2 worm cellular contexts compared by ENCODE assay signal in genomic region chrII:8561227-8561626, ce11.
TF ChIP-seq lines count a peak whose summit lies in the region.

Gene iff-2, minus strand, starts transcription at chrII:8561367.

TF ChIP-seq in whole organism, L1 larva, 84 proteins besides CTCF, POLR2A, EP300 and RAD21 (continued from another document):
- TF ChIP-seq rnt-1 (tag; optimal IDR thresholded peaks at IDR 0.05; lab: Kevin White, UChicago) (peak; percentile 98), ceh-90 (tag; optimal IDR thresholded peaks at IDR 0.05; lab: Kevin White, UChicago) (peak; percentile 9), egl-13 (tag; optimal IDR thresholded peaks at IDR 0.05; lab: Kevin White, UChicago) (peak; percentile 98), nhr-84 (tag; optimal IDR thresholded peaks at IDR 0.05; lab: Kevin White, UChicago) (no peak), ces-1 (GFP tag; optimal IDR thresholded peaks at IDR 0.05; lab: Kevin White, UChicago) (no peak), alr-1 (tag; optimal IDR thresholded peaks at IDR 0.05; lab: Kevin White, UChicago; ENCODE audit: borderline replicate concordance) (no peak), nhr-76 (tag; optimal IDR thresholded peaks at IDR 0.05; lab: Kevin White, UChicago) (peak; percentile 86), nhr-77 (tag; optimal IDR thresholded peaks at IDR 0.05; lab: Kevin White, UChicago) (peak; percentile 100), nhr-20 (tag; optimal IDR thresholded peaks at IDR 0.05; lab: Kevin White, UChicago) (peak; percentile 100), lsy-2 (tag; optimal IDR thresholded peaks at IDR 0.05; lab: Kevin White, UChicago) (peak; percentile 98), vab-15 (tag; optimal IDR thresholded peaks at IDR 0.05; lab: Kevin White, UChicago) (peak; percentile 99), fkh-8 (tag; optimal IDR thresholded peaks at IDR 0.05; lab: Kevin White, UChicago) (peak; percentile 100), isw-1 (GFP tag; IDR thresholded peaks at IDR 0.05; lab: Robert Waterston, UW) (peak; percentile 99), mdl-1 (tag; optimal IDR thresholded peaks at IDR 0.05; lab: Kevin White, UChicago) (peak; percentile 90 to 100), xbp-1 (tag; optimal IDR thresholded peaks at IDR 0.05; lab: Kevin White, UChicago) (peak; percentile 99), pag-3 (tag; optimal IDR thresholded peaks at IDR 0.05; lab: Kevin White, UChicago; ENCODE audit: borderline replicate concordance, insufficient read depth) (peak; percentile 69), nhr-90 (tag; optimal IDR thresholded peaks at IDR 0.05; lab: Kevin White, UChicago; ENCODE audit: poor library complexity) (peak; percentile 99), nhr-71 (tag; optimal IDR thresholded peaks at IDR 0.05; lab: Kevin White, UChicago) (peak; percentile 100), elt-3 (tag; optimal IDR thresholded peaks at IDR 0.05; lab: Kevin White, UChicago) (peak; percentile 100), ztf-11 (tag; optimal IDR thresholded peaks at IDR 0.05; lab: Kevin White, UChicago) (peak in 1 of 2 experiments; percentile 96), unc-130 (tag; optimal IDR thresholded peaks at IDR 0.05; lab: Kevin White, UChicago) (peak; percentile 99), nhr-11 (tag; optimal IDR thresholded peaks at IDR 0.05; lab: Kevin White, UChicago) (peak; percentile 93), lin-13 (GFP tag; optimal IDR thresholded peaks at IDR 0.05; lab: Kevin White, UChicago) (peak; percentile 100), mab-9 (GFP tag; IDR thresholded peaks at IDR 0.05; lab: Robert Waterston, UW) (peak; percentile 92)

TF ChIP-seq in whole organism, young adult, 124 proteins besides CTCF, POLR2A, EP300 and RAD21 (continued from another document):
- peak; percentile 36 for TF ChIP-seq akir-1 (GFP tag; optimal IDR thresholded peaks at IDR 0.05; lab: Kevin White, UChicago)
- no peak for TF ChIP-seq F49E8.2 (tag; optimal IDR thresholded peaks at IDR 0.05; lab: Kevin White, UChicago; ENCODE audit: insufficient read depth)
- 0 out of 2 replicates have a peak, but pooled peaks have one; percentile 53 for TF ChIP-seq hsf-1 (GFP tag; IDR thresholded peaks at IDR 0.05; lab: Robert Waterston, UW)
- peak; percentile 45; the same call in 1 of the 2 replicates for TF ChIP-seq aptf-2 (GFP tag; conservative IDR thresholded peaks at IDR 0.05; lab: Robert Waterston, UW)
- peak; percentile 99 for TF ChIP-seq let-607 (tag; optimal IDR thresholded peaks at IDR 0.05; lab: Kevin White, UChicago)
- TF ChIP-seq nhr-179 (tag; optimal IDR thresholded peaks at IDR 0.05; lab: Kevin White, UChicago) = no peak
- TF ChIP-seq snpc-1.1 (tag; optimal IDR thresholded peaks at IDR 0.05; lab: Kevin White, UChicago; ENCODE audit: insufficient read depth) = peak; percentile 14
- peak; percentile 93 for TF ChIP-seq repo-1 (tag; optimal IDR thresholded peaks at IDR 0.05; lab: Kevin White, UChicago)
- peak; percentile 95 for TF ChIP-seq nhr-90 (tag; optimal IDR thresholded peaks at IDR 0.05; lab: Kevin White, UChicago)
- TF ChIP-seq ceh-27 (GFP tag; optimal IDR thresholded peaks at IDR 0.05; lab: Kevin White, UChicago) = peak; percentile 100
- TF ChIP-seq B0336.3 (GFP tag; IDR thresholded peaks at IDR 0.05; lab: Robert Waterston, UW) = peak; percentile 97
- TF ChIP-seq sea-2 (GFP tag; IDR thresholded peaks at IDR 0.05; lab: Robert Waterston, UW) = no peak
- 0 out of 2 replicates have a peak, but pooled peaks have one; percentile 9 for TF ChIP-seq ztf-25 (GFP tag; IDR thresholded peaks at IDR 0.05; lab: Robert Waterston, UW)
- no peak for TF ChIP-seq ceh-79 (tag; optimal IDR thresholded peaks at IDR 0.05; lab: Kevin White, UChicago)
- TF ChIP-seq C06A6.2 (GFP tag; conservative IDR thresholded peaks at IDR 0.05; lab: Robert Waterston, UW) = peak; percentile 95
- TF ChIP-seq F39B2.1 (GFP tag; IDR thresholded peaks at IDR 0.05; lab: Robert Waterston, UW) = no peak
- peak; percentile 81 for TF ChIP-seq F33H1.4 (GFP tag; IDR thresholded peaks at IDR 0.05; lab: Robert Waterston, UW)
- peak; percentile 95 for TF ChIP-seq madf-10 (tag; optimal IDR thresholded peaks at IDR 0.05; lab: Kevin White, UChicago)
- TF ChIP-seq nfya-1 (tag; optimal IDR thresholded peaks at IDR 0.05; lab: Kevin White, UChicago; ENCODE audit: borderline replicate concordance, insufficient read depth) = no peak
- no peak for TF ChIP-seq sdz-38 (tag; optimal IDR thresholded peaks at IDR 0.05; lab: Kevin White, UChicago)
- TF ChIP-seq ztf-3 (GFP tag; optimal IDR thresholded peaks at IDR 0.05; lab: Kevin White, UChicago) = peak; percentile 93
- TF ChIP-seq ekl-4 (GFP tag; IDR thresholded peaks at IDR 0.05; lab: Robert Waterston, UW) = peak; percentile 97
- 0 out of 2 replicates have a peak, but pooled peaks have one; percentile 58 for TF ChIP-seq egl-18 (GFP tag; IDR thresholded peaks at IDR 0.05; lab: Robert Waterston, UW)
- TF ChIP-seq nfyb-1 (GFP tag; IDR thresholded peaks at IDR 0.05; lab: Robert Waterston, UW) = peak; percentile 97
- peak; percentile 80; the same call in 1 of the 2 replicates for TF ChIP-seq nhr-120 (GFP tag; IDR thresholded peaks at IDR 0.05; lab: Robert Waterston, UW)
- peak; percentile 85 for TF ChIP-seq F52B5.7 (tag; optimal IDR thresholded peaks at IDR 0.05; lab: Kevin White, UChicago)
- TF ChIP-seq F37B4.10 (GFP tag; IDR thresholded peaks at IDR 0.05; lab: Robert Waterston, UW) = 0 out of 2 replicates have a peak, but pooled peaks have one; percentile 74
TF ChIP-seq in whole organism, young adult: peak in this region for 84.
